Worm (Caenorhabditis elegans): ENCODE results near the gene mth-1.

The mth-1 gene

ce11 chrII:4151499-4152132 is 52.0 kb downstream of the mth-1 start (continued):
- TF ChIP-seq R02D3.7 (tag; optimal IDR thresholded peaks at IDR 0.05) (no peak), sma-9 (GFP tag; optimal IDR thresholded peaks at IDR 0.05) (no peak), sma-9 (tag; optimal IDR thresholded peaks at IDR 0.05) (no peak), lsy-2 (tag; optimal IDR thresholded peaks at IDR 0.05) (no peak), ama-1 (optimal IDR thresholded peaks at IDR 0.05) (no peak), elt-3 (tag; optimal IDR thresholded peaks at IDR 0.05) (no peak), blmp-1 (tag; optimal IDR thresholded peaks at IDR 0.05; ENCODE audit: insufficient read depth) (peak; percentile 33), C34F6.9 (tag; optimal IDR thresholded peaks at IDR 0.05) (peak; percentile 16), Y55F3AM.14 (GFP tag; optimal IDR thresholded peaks at IDR 0.05) (no peak), gmeb-1 (tag; optimal IDR thresholded peaks at IDR 0.05) (no peak), nhr-23 (tag; optimal IDR thresholded peaks at IDR 0.05) (no peak), sma-3 (GFP tag; optimal IDR thresholded peaks at IDR 0.05) (peak; percentile 9)

DNA sequence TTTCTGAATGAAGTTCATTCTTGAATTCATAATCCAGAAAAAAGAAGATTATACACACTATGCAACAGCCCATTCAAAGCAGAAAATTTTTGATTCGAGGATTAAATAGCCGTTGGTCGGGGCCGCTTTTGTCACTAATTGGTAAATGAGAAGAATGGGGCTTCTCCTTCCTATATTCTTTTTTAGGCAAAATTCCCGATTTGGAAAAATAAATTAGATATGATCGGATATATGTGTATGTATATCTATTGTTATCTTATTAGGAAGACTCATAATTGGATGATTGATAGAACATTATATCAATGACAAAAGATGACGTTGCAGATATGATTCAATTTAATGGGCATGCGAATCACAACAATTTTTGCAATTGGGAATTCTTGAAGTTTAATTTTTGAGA is 53.4 kb downstream of the mth-1 start:
- TF ChIP-seq nhr-23 (tag; optimal IDR thresholded peaks at IDR 0.05) (no peak), nhr-237 (tag; optimal IDR thresholded peaks at IDR 0.05) (no peak), snpc-4 (tag; optimal IDR thresholded peaks at IDR 0.05) (no peak), sem-4 (tag; optimal IDR thresholded peaks at IDR 0.05) (no peak), skn-1 (tag; optimal IDR thresholded peaks at IDR 0.05) (no peak), unc-39 (tag; optimal IDR thresholded peaks at IDR 0.05) (no peak), lin-13 (GFP tag; optimal IDR thresholded peaks at IDR 0.05) (no peak), crh-2 (tag; optimal IDR thresholded peaks at IDR 0.05) (no peak)

ce11 chrII:4146039-4146438 is 57.5 kb downstream of the mth-1 start, which contains the start of gene F56D3.1:
Gene F56D3.1 (plus strand): TSS chrII:4146339.
- TF ChIP-seq skn-1 (tag; optimal IDR thresholded peaks at IDR 0.05): no peak
- TF ChIP-seq nhr-6 (tag; optimal IDR thresholded peaks at IDR 0.05): no peak
- TF ChIP-seq Y55F3AM.14 (GFP tag; optimal IDR thresholded peaks at IDR 0.05): no peak
- no peak for TF ChIP-seq elt-3 (tag; optimal IDR thresholded peaks at IDR 0.05)
- TF ChIP-seq nhr-25 (tag; optimal IDR thresholded peaks at IDR 0.05): no peak
- TF ChIP-seq blmp-1 (tag; optimal IDR thresholded peaks at IDR 0.05; ENCODE audit: insufficient read depth): no peak
- no peak for TF ChIP-seq nhr-21 (tag; optimal IDR thresholded peaks at IDR 0.05)
- no peak for TF ChIP-seq ztf-1 (GFP tag; conservative IDR thresholded peaks at IDR 0.05)
- no peak for TF ChIP-seq F13H6.1 (tag; optimal IDR thresholded peaks at IDR 0.05)
- no peak for TF ChIP-seq nhr-11 (tag; optimal IDR thresholded peaks at IDR 0.05)
- no peak for TF ChIP-seq ceh-16 (tag; optimal IDR thresholded peaks at IDR 0.05)
- no peak for TF ChIP-seq egl-27 (tag; optimal IDR thresholded peaks at IDR 0.05)
- no peak for TF ChIP-seq elt-1 (tag; optimal IDR thresholded peaks at IDR 0.05)

Measured in whole organism, L2 larva.